Worm (Caenorhabditis elegans) whole organism, L4 larva: ENCODE data around the gene clec-67.

Experiments used
- D1046.2 ChIP-seq: fragments of 200-800 bp; sonication (Bioruptor generic); IDR thresholded peaks from 2 replicates; pipeline ENCODE4 v1.3.6; 2022; ENCODE audit warnings: missing genetic modification characterization, missing compliant biosample characterization
- F10B5.3 ChIP-seq: sonication (generic microtip); optimal IDR thresholded peaks from 2 replicates; lab custom pipeline; 2016; ENCODE audit warnings: mild to moderate bottlenecking, missing genetic modification characterization, missing compliant biosample characterization
- F26F4.8 ChIP-seq: fragments of 200-800 bp; sonication (Bioruptor generic); conservative IDR thresholded peaks from 2 replicates; pipeline ENCODE4 v1.3.6; 2022; ENCODE audit warnings: missing genetic modification characterization, missing compliant biosample characterization
- F37D6.2 ChIP-seq: sonication (generic microtip); optimal IDR thresholded peaks from 2 replicates; lab custom pipeline; 2016; ENCODE audit warnings: mild to moderate bottlenecking, missing genetic modification characterization, missing compliant biosample characterization
- F49E8.2 ChIP-seq: sonication (generic microtip); optimal IDR thresholded peaks from 2 replicates; lab custom pipeline; 2016; ENCODE audit warnings: missing compliant biosample characterization, mild to moderate bottlenecking, missing genetic modification characterization, borderline replicate concordance
- R02D3.7 ChIP-seq: fragments of 150-350 bp; sonication (generic microtip); optimal IDR thresholded peaks from 3 replicates; lab custom pipeline; 2014; ENCODE audit warnings: missing biosample characterization, missing genetic modification characterization
- Y48G9A.11 ChIP-seq: fragments of 200-800 bp; sonication (Bioruptor generic); IDR thresholded peaks from 2 replicates; pipeline ENCODE4 v1.3.6; 2022; ENCODE audit warnings: missing genetic modification reagents, missing genetic modification characterization, missing compliant biosample characterization
- Y5F2A.4 ChIP-seq: fragments of 200-800 bp; sonication (Bioruptor generic); optimal IDR thresholded peaks from 2 replicates; lab custom pipeline; 2018; ENCODE audit warnings: mild to moderate bottlenecking, missing genetic modification characterization, missing compliant biosample characterization
- Y75B8A.6 ChIP-seq: fragments of 200-800 bp; sonication (Bioruptor generic); IDR thresholded peaks from 2 replicates; pipeline ENCODE4 v1.3.6; 2022; ENCODE audit warnings: missing genetic modification reagents, missing genetic modification characterization, missing compliant biosample characterization
- ZK337.2 ChIP-seq: fragments of 200-800 bp; sonication (Bioruptor generic); IDR thresholded peaks from 2 replicates; pipeline ENCODE4 v1.3.6; 2022; ENCODE audit warnings: missing genetic modification reagents, missing genetic modification characterization, missing compliant biosample characterization
- aha-1 ChIP-seq: fragments of 150-350 bp; peaks from one replicate; lab custom pipeline; 2014; ENCODE audit warnings: missing biosample characterization, missing genetic modification characterization
- aly-2 ChIP-seq: sonication (generic microtip); optimal IDR thresholded peaks from 2 replicates; lab custom pipeline; 2018; ENCODE audit warnings: missing biosample characterization, missing genetic modification characterization
- ceh-44 ChIP-seq: fragments of 200-800 bp; sonication (Bioruptor generic); IDR thresholded peaks from 2 replicates; pipeline ENCODE4 v1.3.6; 2022; ENCODE audit warnings: missing genetic modification reagents, missing genetic modification characterization, missing compliant biosample characterization
- ceh-62 ChIP-seq: sonication (generic microtip); optimal IDR thresholded peaks from 2 replicates; lab custom pipeline; 2017; ENCODE audit warnings: missing biosample characterization, missing genetic modification characterization
- ceh-82 ChIP-seq: sonication (generic microtip); optimal IDR thresholded peaks from 2 replicates; lab custom pipeline; 2017; ENCODE audit warnings: missing biosample characterization, missing genetic modification characterization
- ces-1 ChIP-seq: fragments of 150-350 bp; sonication (generic microtip); optimal IDR thresholded peaks from 4 replicates; lab custom pipeline; 2014; ENCODE audit warnings: missing biosample characterization, missing genetic modification reagents, missing genetic modification characterization
- ctbp-1 ChIP-seq: fragments of 200-800 bp; sonication (Bioruptor generic); IDR thresholded peaks from 2 replicates; pipeline ENCODE4 v1.3.6; 2022; ENCODE audit warnings: missing genetic modification reagents, missing genetic modification characterization, missing compliant biosample characterization
- daf-16 ChIP-seq, 3 experiments: sonication (generic microtip); optimal IDR thresholded peaks; 2 replicates each; lab custom pipeline; 2016 to 2017; ENCODE audit warnings: missing genetic modification characterization in 3 of 3, missing genetic modification reagents in 3 of 3, mild to moderate bottlenecking in 2 of 3, missing compliant biosample characterization in 2 of 3, missing biosample characterization in 1 of 3, moderate library complexity in 1 of 3
- dpl-1 ChIP-seq: fragments of 150-350 bp; optimal IDR thresholded peaks from 2 replicates; lab custom pipeline; 2014; ENCODE audit warnings: missing biosample characterization, missing genetic modification reagents, missing genetic modification characterization
- dve-1 ChIP-seq: sonication (generic microtip); optimal IDR thresholded peaks from 2 replicates; lab custom pipeline; 2017; ENCODE audit warnings: antibody characterized with exemption, mild to moderate bottlenecking, missing genetic modification characterization, missing compliant biosample characterization; ENCODE audit not compliant: insufficient read depth
- fkh-10 ChIP-seq: fragments of 150-350 bp; optimal IDR thresholded peaks from 2 replicates; lab custom pipeline; 2014; ENCODE audit warnings: missing biosample characterization, missing genetic modification reagents, missing genetic modification characterization
- hlh-30 ChIP-seq: sonication (generic microtip); optimal IDR thresholded peaks from 2 replicates; lab custom pipeline; 2017; ENCODE audit warnings: antibody characterized with exemption, mild to moderate bottlenecking, missing genetic modification characterization, missing compliant biosample characterization; ENCODE audit not compliant: insufficient read depth
- hmg-1.1 ChIP-seq: fragments of 200-800 bp; sonication (Bioruptor generic); IDR thresholded peaks from 2 replicates; pipeline ENCODE4 v1.3.6; 2022; ENCODE audit warnings: missing genetic modification reagents, missing genetic modification characterization, missing compliant biosample characterization
- jun-1 ChIP-seq: fragments of 150-350 bp; optimal IDR thresholded peaks from 2 replicates; lab custom pipeline; 2014; ENCODE audit warnings: missing biosample characterization, missing genetic modification reagents, missing genetic modification characterization
- lim-7 ChIP-seq: fragments of 200-800 bp; sonication (Bioruptor generic); IDR thresholded peaks from 2 replicates; pipeline ENCODE4 v1.3.6; 2022; ENCODE audit warnings: missing genetic modification characterization, missing compliant biosample characterization
- lin-15B ChIP-seq: fragments of 150-350 bp; sonication (generic microtip); optimal IDR thresholded peaks from 3 replicates; lab custom pipeline; 2014; ENCODE audit warnings: missing biosample characterization, missing genetic modification characterization
- lin-38 ChIP-seq: fragments of 200-800 bp; sonication (Bioruptor generic); IDR thresholded peaks from 2 replicates; pipeline ENCODE4 v1.3.6; 2022; ENCODE audit warnings: missing genetic modification reagents, missing genetic modification characterization, missing compliant biosample characterization
- lin-39 ChIP-seq: fragments of 150-350 bp; optimal IDR thresholded peaks from 2 replicates; lab custom pipeline; 2014; ENCODE audit warnings: missing biosample characterization, missing genetic modification reagents, missing genetic modification characterization
- lir-3 ChIP-seq: sonication (generic microtip); optimal IDR thresholded peaks from 2 replicates; lab custom pipeline; 2016; ENCODE audit warnings: mild to moderate bottlenecking, missing genetic modification characterization, missing compliant biosample characterization
- mep-1 ChIP-seq: fragments of 150-350 bp; sonication (generic microtip); optimal IDR thresholded peaks from 3 replicates; lab custom pipeline; 2014; ENCODE audit warnings: missing biosample characterization, missing genetic modification characterization
- mes-2 ChIP-seq: sonication (generic microtip); optimal IDR thresholded peaks from 2 replicates; lab custom pipeline; 2016; ENCODE audit warnings: missing genotype, mild to moderate bottlenecking, missing genetic modification characterization, missing compliant biosample characterization; ENCODE audit not compliant: poor library complexity, severe bottlenecking
- mxl-2 ChIP-seq: fragments of 200-800 bp; sonication (Bioruptor generic); conservative IDR thresholded peaks from 2 replicates; pipeline ENCODE4 v1.3.6; 2022; ENCODE audit warnings: missing genetic modification reagents, missing genetic modification characterization, missing compliant biosample characterization
- nhr-102 ChIP-seq: sonication (generic microtip); optimal IDR thresholded peaks from 2 replicates; lab custom pipeline; 2016; ENCODE audit warnings: mild to moderate bottlenecking, missing genetic modification characterization, moderate library complexity, missing compliant biosample characterization
- nhr-11 ChIP-seq: fragments of 150-350 bp; optimal IDR thresholded peaks from 2 replicates; lab custom pipeline; 2014; ENCODE audit warnings: missing biosample characterization, missing genetic modification characterization
- nhr-237 ChIP-seq: sonication (generic microtip); optimal IDR thresholded peaks from 2 replicates; lab custom pipeline; 2017; ENCODE audit warnings: missing biosample characterization, missing genetic modification characterization
- nhr-25 ChIP-seq: sonication (generic microtip); optimal IDR thresholded peaks from 2 replicates; lab custom pipeline; 2017; ENCODE audit warnings: missing genetic modification characterization, mild to moderate bottlenecking, missing compliant biosample characterization, antibody characterized with exemption, moderate library complexity, borderline replicate concordance; ENCODE audit not compliant: insufficient read depth
- nhr-28 ChIP-seq: fragments of 150-350 bp; optimal IDR thresholded peaks from 2 replicates; lab custom pipeline; 2014; ENCODE audit warnings: missing biosample characterization, missing genetic modification characterization
- nhr-41 ChIP-seq: fragments of 200-800 bp; sonication (Bioruptor generic); IDR thresholded peaks from 2 replicates; pipeline ENCODE4 v1.3.6; 2022; ENCODE audit warnings: missing genetic modification reagents, missing genetic modification characterization, missing compliant biosample characterization
- nhr-42 ChIP-seq: fragments of 200-800 bp; sonication (Bioruptor generic); IDR thresholded peaks from 2 replicates; pipeline ENCODE4 v1.3.6; 2022; ENCODE audit warnings: missing genetic modification characterization, missing compliant biosample characterization
- nhr-48 ChIP-seq: sonication (generic microtip); optimal IDR thresholded peaks from 2 replicates; lab custom pipeline; 2016; ENCODE audit warnings: mild to moderate bottlenecking, missing genetic modification characterization, missing compliant biosample characterization
- nhr-76 ChIP-seq: fragments of 150-350 bp; optimal IDR thresholded peaks from 2 replicates; lab custom pipeline; 2014; ENCODE audit warnings: missing biosample characterization, missing genetic modification characterization
- nhr-77 ChIP-seq: fragments of 150-350 bp; optimal IDR thresholded peaks from 2 replicates; lab custom pipeline; 2014; ENCODE audit warnings: missing biosample characterization, missing genetic modification characterization
- pqm-1 ChIP-seq: sonication (generic microtip); optimal IDR thresholded peaks from 2 replicates; lab custom pipeline; 2017; ENCODE audit warnings: missing biosample characterization, missing genetic modification characterization
- set-16 ChIP-seq: fragments of 200-800 bp; sonication (Bioruptor generic); IDR thresholded peaks from 2 replicates; pipeline ENCODE4 v1.3.6; 2022; ENCODE audit warnings: missing genetic modification reagents, missing genetic modification characterization, missing compliant biosample characterization
- snpc-1.2 ChIP-seq: fragments of 200-800 bp; sonication (Bioruptor generic); IDR thresholded peaks from 2 replicates; pipeline ENCODE4 v1.3.6; 2022; ENCODE audit warnings: missing genetic modification reagents, missing genetic modification characterization, missing compliant biosample characterization
- spr-3 ChIP-seq: fragments of 200-800 bp; sonication (Bioruptor generic); optimal IDR thresholded peaks from 2 replicates; lab custom pipeline; 2018; ENCODE audit warnings: mild to moderate bottlenecking, missing genetic modification characterization, missing compliant biosample characterization
- tag-97 ChIP-seq: fragments of 200-800 bp; sonication (Bioruptor generic); IDR thresholded peaks from 2 replicates; pipeline ENCODE4 v1.3.6; 2022; ENCODE audit warnings: missing genetic modification characterization, missing compliant biosample characterization
- vab-7 ChIP-seq: fragments of 200-800 bp; sonication (Bioruptor generic); IDR thresholded peaks from 2 replicates; pipeline ENCODE4 v1.3.6; 2022; ENCODE audit warnings: missing genetic modification reagents, missing genetic modification characterization, missing compliant biosample characterization
- zfp-2 ChIP-seq: sonication (generic microtip); optimal IDR thresholded peaks from 2 replicates; lab custom pipeline; 2016; ENCODE audit warnings: mild to moderate bottlenecking, missing genetic modification characterization, missing compliant biosample characterization
- zip-11 ChIP-seq: fragments of 200-800 bp; sonication (Bioruptor generic); IDR thresholded peaks from 2 replicates; pipeline ENCODE4 v1.3.6; 2022; ENCODE audit warnings: missing genetic modification characterization, missing compliant biosample characterization
- ztf-11 ChIP-seq: fragments of 150-350 bp; optimal IDR thresholded peaks from 2 replicates; lab custom pipeline; 2014; ENCODE audit warnings: missing biosample characterization, missing genetic modification characterization
- ztf-7 ChIP-seq: fragments of 150-350 bp; optimal IDR thresholded peaks from 2 replicates; lab custom pipeline; 2014; ENCODE audit warnings: missing biosample characterization, missing genetic modification characterization

clec-67 gene

ce11 chrIV:3875260-3875659 lies 46.7 kb upstream of the clec-67 start (continued):
- TF ChIP-seq dve-1 (tag; lab: Kevin White, UChicago) (peak; percentile 70), ztf-11 (tag; lab: Kevin White, UChicago) (no peak), zip-11 (GFP tag; lab: Robert Waterston, UW) (no peak), ctbp-1 (no peak), Y75B8A.6 (GFP tag; lab: Robert Waterston, UW) (no peak), ceh-44 (GFP tag; lab: Robert Waterston, UW) (no peak), Y5F2A.4 (GFP tag; lab: Kevin White, UChicago) (no peak), zfp-2 (tag; lab: Kevin White, UChicago) (no peak), nhr-41 (GFP tag; lab: Robert Waterston, UW) (no peak), hlh-30 (tag; lab: Kevin White, UChicago) (peak; percentile 73), mep-1 (tag; lab: Kevin White, UChicago) (peak; percentile 68), lin-38 (GFP tag; lab: Robert Waterston, UW) (no peak), ceh-82 (no peak), F26F4.8 (GFP tag; lab: Robert Waterston, UW) (no peak), mxl-2 (GFP tag; lab: Robert Waterston, UW) (no peak), lin-15B (tag; lab: Kevin White, UChicago) (no peak), F10B5.3 (tag; lab: Kevin White, UChicago) (no peak), F49E8.2 (no peak), ztf-7 (tag; lab: Kevin White, UChicago) (no peak), dpl-1 (GFP tag; lab: Kevin White, UChicago) (no peak), nhr-11 (tag; lab: Kevin White, UChicago) (no peak), fkh-10 (no peak), R02D3.7 (tag; lab: Kevin White, UChicago) (no peak), lim-7 (no peak), nhr-25 (tag; lab: Kevin White, UChicago) (no peak), nhr-28 (tag; lab: Kevin White, UChicago) (peak; percentile 7), nhr-77 (tag; lab: Kevin White, UChicago) (no peak), snpc-1.2 (no peak), nhr-237 (tag; lab: Kevin White, UChicago) (no peak), Y48G9A.11 (GFP tag; lab: Robert Waterston, UW) (no peak), D1046.2 (GFP tag; lab: Robert Waterston, UW) (no peak), F37D6.2 (no peak), nhr-42 (GFP tag; lab: Robert Waterston, UW) (no peak), nhr-48 (tag; lab: Kevin White, UChicago) (peak; percentile 22), lir-3 (no peak), tag-97 (GFP tag; lab: Robert Waterston, UW) (no peak), pqm-1 (peak; percentile 24), aha-1 (tag; lab: Kevin White, UChicago) (no peak), spr-3 (no peak), set-16 (GFP tag; lab: Robert Waterston, UW) (peak; percentile 57), ZK337.2 (GFP tag; lab: Robert Waterston, UW) (no peak), mes-2 (peak; percentile 57), jun-1 (tag; lab: Kevin White, UChicago) (no peak), nhr-102 (tag; lab: Kevin White, UChicago) (no peak), ces-1 (GFP tag; lab: Kevin White, UChicago) (no peak), hmg-1.1 (no peak), ceh-62 (tag; lab: Kevin White, UChicago) (no peak), vab-7 (no peak), daf-16 (GFP tag; optimal IDR thresholded peaks at IDR 0.05; lab: Kevin White, UChicago) (peak in 1 of 2 experiments; percentile 7), daf-16 (tag; optimal IDR thresholded peaks at IDR 0.05; lab: Kevin White, UChicago) (peak; percentile 78), nhr-76 (tag; lab: Kevin White, UChicago) (no peak), lin-39 (tag; lab: Kevin White, UChicago) (no peak), aly-2 (no peak)
